Worm (Caenorhabditis elegans) whole organism, L3 larva: ENCODE data around the gene F38B7.11.

Experiments
- ama-1 ChIP-seq: fragments of 150-350 bp; optimal IDR thresholded peaks from 2 replicates; lab custom pipeline; 2018
- daf-12 ChIP-seq: fragments of 150-350 bp; optimal IDR thresholded peaks from 2 replicates; lab custom pipeline; 2014; ENCODE audit warnings: missing biosample characterization, missing genetic modification reagents, missing genetic modification characterization
- eor-1 ChIP-seq, 2 experiments: fragments of 150-350 bp; optimal IDR thresholded peaks; 2 replicates each; lab custom pipeline; 2014 to 2018; ENCODE audit warnings: missing biosample characterization in 2 of 2, missing genetic modification characterization in 2 of 2
- lin-39 ChIP-seq: fragments of 150-350 bp; optimal IDR thresholded peaks from 2 replicates; lab custom pipeline; 2018; ENCODE audit warnings: missing biosample characterization, missing genetic modification reagents, missing genetic modification characterization
- mdl-1 ChIP-seq: fragments of 150-350 bp; optimal IDR thresholded peaks from 2 replicates; lab custom pipeline; 2014; ENCODE audit warnings: missing biosample characterization, missing genetic modification characterization
- nhr-28 ChIP-seq: fragments of 150-350 bp; optimal IDR thresholded peaks from 2 replicates; lab custom pipeline; 2014; ENCODE audit warnings: missing biosample characterization, missing genetic modification characterization

- TF ChIP-seq mdl-1 (tag; lab: Kevin White, UChicago) (no peak), eor-1 (tag; optimal IDR thresholded peaks at IDR 0.05; lab: Kevin White, UChicago) (no peak), daf-12 (tag; lab: Kevin White, UChicago) (no peak), nhr-28 (tag; lab: Kevin White, UChicago) (no peak), lin-39 (tag; lab: Kevin White, UChicago) (no peak), ama-1 (lab: Kevin White, UChicago) (no peak)
Observed at ce11 chrV:11532964-11533363, 13.9 kb upstream of the F38B7.11 start.
